Fruit fly (Drosophila melanogaster) whole organism, embryonic: Measurements from ENCODE around the gene Uch-L5R.

Experiments used
- Atf6 ChIP-seq: fragments of 200-800 bp; sonication (Bioruptor generic); IDR thresholded peaks from 2 replicates; pipeline ENCODE4 v1.3.6; 2022; ENCODE audit warnings: missing biosample characterization, missing genetic modification characterization
- Bteb2 ChIP-seq: fragments of 200-800 bp; sonication (Bioruptor generic); optimal IDR thresholded peaks from 2 replicates; lab custom pipeline; 2016; ENCODE audit warnings: missing biosample characterization, missing genetic modification characterization
- CG10543 ChIP-seq: fragments of 200-800 bp; sonication (Bioruptor generic); optimal IDR thresholded peaks from 3 replicates; lab custom pipeline; 2017; ENCODE audit warnings: missing biosample characterization, mild to moderate bottlenecking, missing genetic modification characterization, moderate library complexity
- CG17328 ChIP-seq: fragments of 200-800 bp; sonication (Bioruptor generic); IDR thresholded peaks from 2 replicates; pipeline ENCODE4 v1.3.6; 2022; ENCODE audit warnings: missing biosample characterization, missing genetic modification characterization
- CG17829 ChIP-seq: fragments of 200-800 bp; optimal IDR thresholded peaks from 2 replicates; lab custom pipeline; 2019; ENCODE audit warnings: missing biosample characterization, mild to moderate bottlenecking, missing genetic modification characterization, moderate library complexity
- CG2678 ChIP-seq: fragments of 200-800 bp; sonication (Bioruptor generic); optimal IDR thresholded peaks from 3 replicates; lab custom pipeline; 2019; ENCODE audit warnings: missing biosample characterization, mild to moderate bottlenecking, missing genetic modification characterization, moderate library complexity
- CG32767 ChIP-seq: fragments of 200-800 bp; sonication (Bioruptor generic); IDR thresholded peaks from 2 replicates; pipeline ENCODE4 v1.3.6; 2022; ENCODE audit warnings: missing biosample characterization, missing genetic modification characterization
- CG34376 ChIP-seq: fragments of 200-800 bp; sonication (Bioruptor generic); optimal IDR thresholded peaks from 2 replicates; lab custom pipeline; 2018; ENCODE audit warnings: missing biosample characterization, mild to moderate bottlenecking, missing genetic modification characterization
- CG5180 ChIP-seq: fragments of 200-800 bp; sonication (Bioruptor generic); optimal IDR thresholded peaks from 3 replicates; lab custom pipeline; 2017; ENCODE audit warnings: missing biosample characterization, missing genetic modification characterization, mild to moderate bottlenecking, moderate library complexity, missing genetic modification reagents
- CG6689 ChIP-seq: fragments of 200-800 bp; sonication (Bioruptor generic); IDR thresholded peaks from 2 replicates; pipeline ENCODE4 v1.3.6; 2022; ENCODE audit warnings: missing biosample characterization, missing genetic modification characterization
- CG6854 ChIP-seq: fragments of 200-800 bp; sonication (Bioruptor generic); optimal IDR thresholded peaks from 3 replicates; lab custom pipeline; 2017; ENCODE audit warnings: missing biosample characterization, mild to moderate bottlenecking, missing genetic modification characterization
- CG7987 ChIP-seq: fragments of 200-800 bp; sonication (Bioruptor generic); optimal IDR thresholded peaks from 2 replicates; lab custom pipeline; 2018; ENCODE audit warnings: missing biosample characterization, mild to moderate bottlenecking, missing genetic modification characterization, moderate library complexity
- CG9215 ChIP-seq: fragments of 200-800 bp; sonication (Bioruptor generic); IDR thresholded peaks from 2 replicates; pipeline ENCODE4 v1.3.6; 2022; ENCODE audit warnings: missing biosample characterization, missing genetic modification characterization
- CG9932 ChIP-seq: fragments of 200-800 bp; sonication (Bioruptor generic); IDR thresholded peaks from 2 replicates; pipeline ENCODE4 v1.3.6; 2022; ENCODE audit warnings: missing biosample characterization, missing genetic modification characterization
- Chrac-16 ChIP-seq: fragments of 200-800 bp; sonication (Bioruptor generic); optimal IDR thresholded peaks from 3 replicates; lab custom pipeline; 2016; ENCODE audit warnings: missing biosample characterization, missing genetic modification characterization
- CoRest ChIP-seq: fragments of 200-800 bp; sonication (Bioruptor generic); optimal IDR thresholded peaks from 3 replicates; lab custom pipeline; 2018; ENCODE audit warnings: missing biosample characterization, mild to moderate bottlenecking, missing genetic modification characterization, moderate library complexity
- CrebB ChIP-seq: fragments of 200-800 bp; sonication (Bioruptor generic); optimal IDR thresholded peaks from 3 replicates; lab custom pipeline; 2018; ENCODE audit warnings: missing biosample characterization, mild to moderate bottlenecking, missing genetic modification characterization
- Dbx ChIP-seq: fragments of 200-800 bp; sonication (Bioruptor generic); IDR thresholded peaks from 3 replicates; pipeline ENCODE4 v1.3.6; 2022; ENCODE audit warnings: missing biosample characterization, missing genetic modification characterization
- Doc3 ChIP-seq: fragments of 200-800 bp; sonication (Bioruptor generic); IDR thresholded peaks from 3 replicates; pipeline ENCODE4 v1.3.6; 2022; ENCODE audit warnings: missing biosample characterization, missing genetic modification characterization; ENCODE audit not compliant: partially characterized antibody
- Drgx ChIP-seq: fragments of 200-800 bp; sonication (Bioruptor generic); IDR thresholded peaks from 2 replicates; pipeline ENCODE4 v1.3.6; 2022; ENCODE audit warnings: missing biosample characterization, missing genetic modification characterization
- HLHmδ ChIP-seq: fragments of 200-800 bp; sonication (Bioruptor generic); optimal IDR thresholded peaks from 2 replicates; lab custom pipeline; 2018; ENCODE audit warnings: missing biosample characterization, mild to moderate bottlenecking, missing genetic modification characterization, moderate library complexity
- Hey ChIP-seq: fragments of 200-800 bp; sonication (Bioruptor generic); optimal IDR thresholded peaks from 3 replicates; lab custom pipeline; 2018; ENCODE audit warnings: missing biosample characterization, mild to moderate bottlenecking, missing genetic modification characterization
- HmgD ChIP-seq: fragments of 200-800 bp; sonication (Bioruptor generic); optimal IDR thresholded peaks from 3 replicates; lab custom pipeline; 2016; ENCODE audit warnings: missing biosample characterization, missing genetic modification characterization
- Hr39 ChIP-seq: fragments of >200 bp; optimal IDR thresholded peaks from 2 replicates; lab custom pipeline; 2017
- Lim3 ChIP-seq: fragments of 200-800 bp; sonication (Bioruptor generic); IDR thresholded peaks from 2 replicates; pipeline ENCODE4 v1.3.6; 2022; ENCODE audit warnings: missing biosample characterization, missing genetic modification characterization
- Rfx ChIP-seq: fragments of 200-800 bp; sonication (Bioruptor generic); IDR thresholded peaks from 2 replicates; pipeline ENCODE4 v1.3.6; 2022; ENCODE audit warnings: missing biosample characterization, missing genetic modification characterization
- Xrp1 ChIP-seq: fragments of 200-800 bp; sonication (Bioruptor generic); IDR thresholded peaks from 2 replicates; pipeline ENCODE4 v1.3.6; 2022; ENCODE audit warnings: missing biosample characterization, missing genetic modification characterization
- bbx ChIP-seq: fragments of 200-800 bp; sonication (Bioruptor generic); IDR thresholded peaks from 2 replicates; pipeline ENCODE4 v1.3.6; 2022; ENCODE audit warnings: missing biosample characterization, missing genetic modification characterization; ENCODE audit not compliant: partially characterized antibody
- cas ChIP-seq: fragments of 200-800 bp; sonication (Bioruptor generic); IDR thresholded peaks from 2 replicates; pipeline ENCODE4 v1.3.6; 2022; ENCODE audit warnings: missing biosample characterization, missing genetic modification characterization
- cg ChIP-seq: fragments of 200-800 bp; sonication (Bioruptor generic); optimal IDR thresholded peaks from 3 replicates; lab custom pipeline; 2019; ENCODE audit warnings: missing biosample characterization, mild to moderate bottlenecking, missing genetic modification characterization, moderate library complexity
- chinmo ChIP-seq: fragments of 200-800 bp; sonication (Bioruptor generic); IDR thresholded peaks from 4 replicates; pipeline ENCODE4 v1.3.6; 2022; ENCODE audit warnings: missing biosample characterization, missing genetic modification characterization; ENCODE audit not compliant: partially characterized antibody
- chm ChIP-seq: fragments of 200-800 bp; sonication (Bioruptor generic); IDR thresholded peaks from 2 replicates; pipeline ENCODE4 v1.3.6; 2022; ENCODE audit warnings: missing biosample characterization, missing genetic modification characterization
- corto ChIP-seq: fragments of 200-800 bp; sonication (Bioruptor generic); optimal IDR thresholded peaks from 2 replicates; lab custom pipeline; 2016; ENCODE audit warnings: missing biosample characterization, mild to moderate bottlenecking, missing genetic modification characterization, moderate library complexity
- eve ChIP-seq, 2 experiments: fragments of >200 bp; optimal IDR thresholded peaks; 2 replicates each; lab custom pipeline; 2017; ENCODE audit warnings: missing biosample characterization in 2 of 2, missing genetic modification characterization in 2 of 2
- gce ChIP-seq: fragments of 200-800 bp; sonication (Bioruptor generic); IDR thresholded peaks from 3 replicates; pipeline ENCODE4 v1.3.6; 2022; ENCODE audit warnings: missing biosample characterization, missing genetic modification characterization
- hbn ChIP-seq: fragments of 200-800 bp; sonication (Bioruptor generic); IDR thresholded peaks from 2 replicates; pipeline ENCODE4 v1.3.6; 2022; ENCODE audit warnings: missing biosample characterization, missing genetic modification characterization; ENCODE audit not compliant: partially characterized antibody
- kni ChIP-seq: fragments of 200-800 bp; sonication (Bioruptor generic); optimal IDR thresholded peaks from 3 replicates; lab custom pipeline; 2017; ENCODE audit warnings: mild to moderate bottlenecking, missing biosample characterization, missing genetic modification reagents, missing genetic modification characterization
- lbe ChIP-seq: fragments of 200-800 bp; sonication (Bioruptor generic); optimal IDR thresholded peaks from 2 replicates; lab custom pipeline; 2016; ENCODE audit warnings: missing biosample characterization, mild to moderate bottlenecking, missing genetic modification characterization
- lov ChIP-seq, 2 experiments: fragments of 200-800 bp in 1 of 2; fragments of >200 bp in 1 of 2; sonication (Bioruptor generic) in 1 of 2; IDR thresholded peaks in 1 of 2; optimal IDR thresholded peaks in 1 of 2; 2 replicates in 1 of 2; 3 replicates in 1 of 2; pipeline versions ENCODE4 v1.3.6 to Lab custom; 2017 to 2022; ENCODE audit warnings: missing biosample characterization in 1 of 2, missing genetic modification characterization in 1 of 2
- mirr ChIP-seq: fragments of 200-800 bp; sonication (Bioruptor generic); optimal IDR thresholded peaks from 3 replicates; lab custom pipeline; 2018; ENCODE audit warnings: missing biosample characterization, mild to moderate bottlenecking, missing genetic modification characterization
- nau ChIP-seq: fragments of 200-800 bp; sonication (Bioruptor generic); optimal IDR thresholded peaks from 3 replicates; lab custom pipeline; 2017; ENCODE audit warnings: missing biosample characterization, mild to moderate bottlenecking, missing genetic modification characterization, missing genetic modification reagents
- pan ChIP-seq, 4 experiments: fragments of >200 bp in 3 of 4; fragments of 200-800 bp in 1 of 4; sonication (Bioruptor generic) in 1 of 4; optimal IDR thresholded peaks in 3 of 4; IDR thresholded peaks in 1 of 4; 2 replicates each; pipeline versions ENCODE4 v1.3.6 to Lab custom; 2017 to 2022; ENCODE audit warnings: missing biosample characterization in 2 of 4, missing genetic modification characterization in 2 of 4, mixed read lengths in 1 of 4
- sd ChIP-seq: fragments of 200-800 bp; sonication (Bioruptor generic); optimal IDR thresholded peaks from 3 replicates; lab custom pipeline; 2018; ENCODE audit warnings: missing biosample characterization, mild to moderate bottlenecking, missing genetic modification characterization, moderate library complexity
- sna ChIP-seq: fragments of 200-800 bp; sonication (Bioruptor generic); IDR thresholded peaks from 2 replicates; pipeline ENCODE4 v1.3.6; 2022; ENCODE audit warnings: missing biosample characterization, missing genetic modification characterization; ENCODE audit not compliant: partially characterized antibody
- so ChIP-seq: fragments of 200-800 bp; sonication (Bioruptor generic); IDR thresholded peaks from 3 replicates; pipeline ENCODE4 v1.3.6; 2022; ENCODE audit warnings: missing biosample characterization, missing genetic modification characterization
- vvl ChIP-seq: fragments of 200-800 bp; sonication (Bioruptor generic); IDR thresholded peaks from 2 replicates; pipeline ENCODE4 v1.3.6; 2022; ENCODE audit warnings: missing biosample characterization, missing genetic modification characterization
- z ChIP-seq: fragments of 200-800 bp; sonication (Bioruptor generic); IDR thresholded peaks from 3 replicates; pipeline ENCODE4 v1.3.6; 2022; ENCODE audit warnings: missing biosample characterization, missing genetic modification characterization

The Uch-L5R gene

DNA sequence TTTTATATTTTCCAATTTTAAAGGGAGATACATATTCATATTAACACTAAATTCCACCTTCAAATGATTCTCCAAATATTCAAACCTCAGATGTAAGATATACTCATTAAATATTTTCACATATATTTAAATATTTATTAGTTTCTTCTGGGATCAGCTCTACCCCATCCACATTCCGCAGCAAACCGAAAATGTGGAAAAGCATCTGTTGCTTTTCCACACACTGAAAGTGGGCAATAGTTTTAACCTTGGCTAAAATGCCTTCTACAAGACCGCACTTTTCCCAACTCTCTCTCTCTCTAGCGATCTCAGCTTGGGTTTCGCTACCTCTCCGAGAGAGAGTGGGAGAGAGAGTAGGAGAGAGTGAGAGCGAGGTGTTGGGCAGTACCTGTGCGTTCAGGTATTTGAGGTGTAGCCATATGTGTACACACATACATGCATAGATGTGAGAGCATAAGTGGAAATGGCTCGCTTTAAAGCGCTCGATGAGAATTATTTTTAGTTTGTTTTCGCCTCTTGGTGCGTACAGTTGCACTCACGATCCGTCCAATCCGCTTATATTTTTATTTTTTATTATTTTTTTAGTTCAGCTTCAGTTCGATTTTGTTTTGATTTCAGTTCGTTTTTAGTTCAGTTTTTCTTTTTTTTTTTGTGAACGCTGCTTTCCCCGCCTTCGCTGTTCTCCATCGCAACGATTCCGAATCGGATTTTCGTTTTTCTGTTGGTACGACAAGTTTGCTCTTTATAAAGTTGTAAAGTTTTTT lies 49.6 kb downstream of the Uch-L5R start, which contains the start of gene CG1806:
Gene CG1806 (plus strand): TSS at position 499 of the 764 bp plus-strand sequence.
- TF ChIP-seq Atf6 (GFP tag; lab: Robert Waterston, UW): 0 out of 2 replicates have a peak, but pooled peaks have one; percentile 31
- TF ChIP-seq CG7987 (GFP tag; lab: Kevin White, UChicago): no peak
- TF ChIP-seq cas (GFP tag; lab: Robert Waterston, UW): 0 out of 2 replicates have a peak, but pooled peaks have one; percentile 13
- TF ChIP-seq CG5180 (GFP tag; lab: Kevin White, UChicago): peak; percentile 3
- TF ChIP-seq chinmo (GFP tag; lab: Robert Waterston, UW): 0 out of 4 replicates have a peak, but pooled peaks have one; percentile 54
- peak; percentile 45; the same call in 1 of the 3 replicates for TF ChIP-seq Dbx (GFP tag; lab: Robert Waterston, UW)
- TF ChIP-seq HmgD: no peak
- peak; percentile 35; the same call in 1 of the 2 replicates for TF ChIP-seq vvl (GFP tag; lab: Robert Waterston, UW)
- TF ChIP-seq lov (optimal IDR thresholded peaks at IDR 0.05; lab: Kevin White, UChicago): no peak
- TF ChIP-seq lov (GFP tag; IDR thresholded peaks at IDR 0.05; lab: Robert Waterston, UW): 0 out of 3 replicates have a peak, but pooled peaks have one; percentile 43
- TF ChIP-seq CG6854 (GFP tag; lab: Kevin White, UChicago): peak; percentile 10
- TF ChIP-seq CoRest: no peak
- peak; percentile 34; the same call in 1 of the 2 replicates for TF ChIP-seq hbn (GFP tag; lab: Robert Waterston, UW)
- TF ChIP-seq gce (GFP tag; lab: Robert Waterston, UW): peak; percentile 28; the same call in 1 of the 3 replicates
- TF ChIP-seq corto (GFP tag; lab: Kevin White, UChicago): peak; percentile 36
- no peak for TF ChIP-seq pan (optimal IDR thresholded peaks at IDR 0.05; lab: Kevin White, UChicago)
- peak in 1 of 2 experiments; percentile 18 for TF ChIP-seq pan (GFP tag; optimal IDR thresholded peaks at IDR 0.05 in 1 of 2, IDR thresholded peaks at IDR 0.05 in 1 of 2)
- TF ChIP-seq Chrac-16 (GFP tag; lab: Kevin White, UChicago): peak; percentile 2
- TF ChIP-seq CG6689: no peak
- TF ChIP-seq sd (tag; lab: Kevin White, UChicago): peak; percentile 92
- TF ChIP-seq Drgx (GFP tag; lab: Robert Waterston, UW): peak; percentile 64
- peak; percentile 18; the same call in 1 of the 2 replicates for TF ChIP-seq chm (GFP tag; lab: Robert Waterston, UW)
- peak; percentile 7 for TF ChIP-seq CG10543 (GFP tag; lab: Kevin White, UChicago)
- TF ChIP-seq z (GFP tag; lab: Robert Waterston, UW): peak; percentile 62; the same call in 1 of the 3 replicates
- no peak for TF ChIP-seq Hr39 (lab: Kevin White, UChicago)
- no peak for TF ChIP-seq Hey (tag; lab: Kevin White, UChicago)
- peak; percentile 18 for TF ChIP-seq kni (GFP tag; lab: Kevin White, UChicago)
- TF ChIP-seq Bteb2 (GFP tag; lab: Kevin White, UChicago): no peak
- peak; percentile 82 for TF ChIP-seq cg (GFP tag; lab: Kevin White, UChicago)
- TF ChIP-seq CG32767 (GFP tag; lab: Robert Waterston, UW): no peak
- TF ChIP-seq Rfx (GFP tag; lab: Robert Waterston, UW): peak; percentile 24; the same call in 1 of the 2 replicates
- no peak for TF ChIP-seq bbx (GFP tag; lab: Robert Waterston, UW)
- TF ChIP-seq CG2678: peak; percentile 6
- TF ChIP-seq CG9215: no peak
- TF ChIP-seq CrebB (tag; lab: Kevin White, UChicago): no peak
- TF ChIP-seq CG34376 (GFP tag; lab: Kevin White, UChicago): no peak
- peak; percentile 56; the same call in 1 of the 3 replicates for TF ChIP-seq so (GFP tag; lab: Robert Waterston, UW)
- peak; percentile 1 for TF ChIP-seq CG17829 (tag; lab: Kevin White, UChicago)
- peak; percentile 55 for TF ChIP-seq HLHmδ (GFP tag; lab: Kevin White, UChicago)
- TF ChIP-seq eve (GFP tag; optimal IDR thresholded peaks at IDR 0.05; lab: Kevin White, UChicago): peak in 1 of 2 experiments; percentile 38
- no peak for TF ChIP-seq Xrp1 (GFP tag; lab: Robert Waterston, UW)
- 0 out of 2 replicates have a peak, but pooled peaks have one; percentile 33 for TF ChIP-seq sna
- TF ChIP-seq nau: peak; percentile 0
- TF ChIP-seq CG9932 (GFP tag; lab: Robert Waterston, UW): 0 out of 2 replicates have a peak, but pooled peaks have one; percentile 14
- TF ChIP-seq Lim3 (GFP tag; lab: Robert Waterston, UW): no peak
- TF ChIP-seq CG17328: no peak
- 0 out of 3 replicates have a peak, but pooled peaks have one; percentile 9 for TF ChIP-seq Doc3 (GFP tag; lab: Robert Waterston, UW)
- TF ChIP-seq mirr (GFP tag; lab: Kevin White, UChicago): peak; percentile 8
- peak; percentile 58 for TF ChIP-seq lbe
